Worm (Caenorhabditis elegans): ENCODE results near the gene C10A4.7.

Gene C10A4.7

DNA sequence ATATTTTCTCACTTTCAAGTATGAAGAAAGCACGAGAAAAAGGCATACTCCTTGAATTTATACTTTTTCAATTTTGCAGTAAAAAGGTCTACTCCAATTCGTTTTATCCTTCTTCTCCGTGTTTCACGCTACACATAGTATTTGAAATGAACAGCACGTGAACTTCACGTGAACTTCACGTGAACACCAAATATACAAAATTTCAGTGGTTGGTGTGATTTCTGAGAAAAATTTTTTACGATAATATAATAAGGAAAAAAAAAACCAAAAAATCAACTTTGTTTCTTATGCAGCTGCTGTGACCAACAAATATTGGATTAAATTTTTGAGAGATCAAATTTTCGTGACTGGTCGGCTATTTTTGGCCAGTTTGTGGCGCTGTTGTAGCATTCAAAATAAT, 31.2 kb upstream of the C10A4.7 start:
- TF ChIP-seq swsn-7 (tag; optimal IDR thresholded peaks at IDR 0.05): no peak
- TF ChIP-seq ceh-82 (tag; optimal IDR thresholded peaks at IDR 0.05): no peak
- TF ChIP-seq ces-1 (GFP tag; optimal IDR thresholded peaks at IDR 0.05): no peak
- peak; percentile 11 for TF ChIP-seq lin-14 (GFP tag; optimal IDR thresholded peaks at IDR 0.05)
- no peak for TF ChIP-seq mep-1 (tag; optimal IDR thresholded peaks at IDR 0.05)
- TF ChIP-seq nhr-20 (tag; optimal IDR thresholded peaks at IDR 0.05): peak; percentile 27
- TF ChIP-seq tbx-2 (tag; optimal IDR thresholded peaks at IDR 0.05): no peak
- no peak for TF ChIP-seq C34B4.2 (tag; optimal IDR thresholded peaks at IDR 0.05)
- TF ChIP-seq ets-5 (GFP tag; IDR thresholded peaks at IDR 0.05): no peak
- no peak for TF ChIP-seq hlh-17 (GFP tag; optimal IDR thresholded peaks at IDR 0.05; ENCODE audit: borderline replicate concordance)
- TF ChIP-seq ztf-11 (tag; optimal IDR thresholded peaks at IDR 0.05): no peak
- no peak for TF ChIP-seq ama-1 (optimal IDR thresholded peaks at IDR 0.05)
- TF ChIP-seq nhr-71 (tag; optimal IDR thresholded peaks at IDR 0.05): peak; percentile 54
- no peak for TF ChIP-seq jun-1 (tag; optimal IDR thresholded peaks at IDR 0.05)
- TF ChIP-seq snu-23 (GFP tag; optimal IDR thresholded peaks at IDR 0.05): no peak
- TF ChIP-seq unc-30 (tag; optimal IDR thresholded peaks at IDR 0.05): no peak
- TF ChIP-seq skn-1 (tag; optimal IDR thresholded peaks at IDR 0.05): no peak
- TF ChIP-seq efl-3 (GFP tag; optimal IDR thresholded peaks at IDR 0.05): no peak
- TF ChIP-seq aly-2 (tag; optimal IDR thresholded peaks at IDR 0.05): no peak
- TF ChIP-seq fkh-8 (tag; optimal IDR thresholded peaks at IDR 0.05): peak; percentile 58
- TF ChIP-seq lir-3 (tag; optimal IDR thresholded peaks at IDR 0.05; ENCODE audit: poor library complexity): no peak
- TF ChIP-seq hlh-4 (tag; optimal IDR thresholded peaks at IDR 0.05): no peak
- TF ChIP-seq egl-27 (tag; optimal IDR thresholded peaks at IDR 0.05): no peak
- no peak for TF ChIP-seq grh-1 (GFP tag; IDR thresholded peaks at IDR 0.05)
- no peak for TF ChIP-seq pqm-1 (tag; optimal IDR thresholded peaks at IDR 0.05)
- no peak for TF ChIP-seq nhr-19 (GFP tag; conservative IDR thresholded peaks at IDR 0.05)
- TF ChIP-seq unc-62 (GFP tag; optimal IDR thresholded peaks at IDR 0.05): no peak
- no peak for TF ChIP-seq rnt-1 (tag; optimal IDR thresholded peaks at IDR 0.05)
- no peak for TF ChIP-seq mef-2 (tag; optimal IDR thresholded peaks at IDR 0.05)
- TF ChIP-seq nhr-11 (tag; optimal IDR thresholded peaks at IDR 0.05): no peak
- TF ChIP-seq lsy-2 (tag; optimal IDR thresholded peaks at IDR 0.05): peak in 1 of 2 experiments; percentile 7
- no peak for TF ChIP-seq fkh-4 (tag; optimal IDR thresholded peaks at IDR 0.05; ENCODE audit: borderline replicate concordance)
- TF ChIP-seq nhr-237 (tag; optimal IDR thresholded peaks at IDR 0.05): no peak
- TF ChIP-seq nhr-47 (tag; optimal IDR thresholded peaks at IDR 0.05): peak; percentile 61
- no peak for TF ChIP-seq elt-3 (tag; optimal IDR thresholded peaks at IDR 0.05)
- TF ChIP-seq mdl-1 (tag; optimal IDR thresholded peaks at IDR 0.05): no peak
- TF ChIP-seq sox-4 (tag; optimal IDR thresholded peaks at IDR 0.05): no peak

ce11 chrX:7445734-7446133, 30.4 kb upstream of the C10A4.7 start:
- peak; percentile 51 for TF ChIP-seq elt-2 (tag; optimal IDR thresholded peaks at IDR 0.05)
- no peak for TF ChIP-seq nhr-28 (tag; optimal IDR thresholded peaks at IDR 0.05)
- TF ChIP-seq sptf-1 (tag; optimal IDR thresholded peaks at IDR 0.05): no peak

- TF ChIP-seq rnt-1 (tag; optimal IDR thresholded peaks at IDR 0.05) (peak; percentile 32), mep-1 (tag; optimal IDR thresholded peaks at IDR 0.05) (peak; percentile 1), egl-13 (tag; optimal IDR thresholded peaks at IDR 0.05) (no peak), snu-23 (GFP tag; optimal IDR thresholded peaks at IDR 0.05) (peak; percentile 28), lin-14 (GFP tag; optimal IDR thresholded peaks at IDR 0.05) (peak; percentile 46), ceh-90 (tag; optimal IDR thresholded peaks at IDR 0.05) (no peak), lin-15B (tag; optimal IDR thresholded peaks at IDR 0.05) (no peak), egl-27 (tag; optimal IDR thresholded peaks at IDR 0.05) (no peak)
Observed at ce11 chrX:7442477-7442876, 27.2 kb upstream of the C10A4.7 start, which contains the start of gene acl-12. acl-12 (minus strand) TSS chrX:7442577.

Data from whole organism, L1 larva.